Fruit fly (Drosophila melanogaster) S2 (cell line): Measurements from ENCODE around the gene CG8036.

ENCODE experiments used
- CG8478 ChIP-seq: fragments of >200 bp; optimal IDR thresholded peaks from 2 replicates; lab custom pipeline; 2018
- CTCF ChIP-seq, 2 experiments: fragments of >200 bp; optimal IDR thresholded peaks; 2 replicates each; lab custom pipeline; 2018

dm6 chr3R:8716551-8716879 is 48.8 kb downstream of the CG8036 start:
- no peak for TF ChIP-seq CTCF (optimal IDR thresholded peaks at IDR 0.05; lab: Kevin White, UChicago)
- TF ChIP-seq CG8478 (lab: Kevin White, UChicago): no peak
